Fruit fly (Drosophila melanogaster): ENCODE data around the gene slgA.

Gene slgA

dm6 chrX:21338153-21338552 is 35.6 kb upstream of the slgA start (continued):
- no peak for TF ChIP-seq nerfin-1 (tag; optimal IDR thresholded peaks at IDR 0.05)
- no peak for TF ChIP-seq Chrac-16 (GFP tag; optimal IDR thresholded peaks at IDR 0.05)
- TF ChIP-seq Elba2 (GFP tag; optimal IDR thresholded peaks at IDR 0.05), result no peak
- peak; percentile 70 for TF ChIP-seq CG17385 (GFP tag; optimal IDR thresholded peaks at IDR 0.05)
- no peak for TF ChIP-seq Taf1 (GFP tag; IDR thresholded peaks at IDR 0.05)
- TF ChIP-seq hbn (GFP tag; IDR thresholded peaks at IDR 0.05; ENCODE audit: partially characterized antibody), result no peak
- no peak for TF ChIP-seq sug (tag; optimal IDR thresholded peaks at IDR 0.05)
- TF ChIP-seq CG7271 (tag; optimal IDR thresholded peaks at IDR 0.05), result no peak
- peak in 1 of 2 experiments; percentile 6 for TF ChIP-seq Trl (optimal IDR thresholded peaks at IDR 0.05)
- TF ChIP-seq Trl (GFP tag; optimal IDR thresholded peaks at IDR 0.05), result no peak
- TF ChIP-seq NC2β (GFP tag; optimal IDR thresholded peaks at IDR 0.05), result no peak
- TF ChIP-seq Dip3 (GFP tag; optimal IDR thresholded peaks at IDR 0.05), result no peak
- no peak for TF ChIP-seq CG8924 (tag; optimal IDR thresholded peaks at IDR 0.05)
- TF ChIP-seq phol (tag; optimal IDR thresholded peaks at IDR 0.05), result no peak
- TF ChIP-seq ato (GFP tag; IDR thresholded peaks at IDR 0.05; ENCODE audit: partially characterized antibody), result no peak
- TF ChIP-seq hth (optimal IDR thresholded peaks at IDR 0.05), result no peak
- TF ChIP-seq en (GFP tag; optimal IDR thresholded peaks at IDR 0.05), result no peak
- TF ChIP-seq CG1647 (GFP tag; optimal IDR thresholded peaks at IDR 0.05), result no peak
- TF ChIP-seq mirr (GFP tag; optimal IDR thresholded peaks at IDR 0.05), result no peak
- TF ChIP-seq zen (tag; optimal IDR thresholded peaks at IDR 0.05), result no peak
- TF ChIP-seq crol (GFP tag; IDR thresholded peaks at IDR 0.05), result peak; percentile 43
- no peak for TF ChIP-seq CG1602 (GFP tag; optimal IDR thresholded peaks at IDR 0.05)
- TF ChIP-seq HLH3B (GFP tag; IDR thresholded peaks at IDR 0.05), result no peak
- no peak for TF ChIP-seq MBD-R2 (GFP tag; IDR thresholded peaks at IDR 0.05)
- TF ChIP-seq CG14965 (GFP tag; optimal IDR thresholded peaks at IDR 0.05; ENCODE audit: borderline replicate concordance), result no peak
- no peak for TF ChIP-seq ken (GFP tag; IDR thresholded peaks at IDR 0.05)

dm6 chrX:21339476-21339931 is 34.3 kb upstream of the slgA start, which contains the start of the genes tty and fliI:
Gene tty (minus strand): TSS chrX:21339676.
Gene fliI (plus strand): TSS chrX:21339741.
- TF ChIP-seq CG2116 (GFP tag; optimal IDR thresholded peaks at IDR 0.05) (peak; percentile 74), NC2β (GFP tag; optimal IDR thresholded peaks at IDR 0.05) (peak; percentile 74), Dip2 (GFP tag; IDR thresholded peaks at IDR 0.05) (no peak), CG14667 (GFP tag; IDR thresholded peaks at IDR 0.05) (peak; percentile 87), Dip3 (GFP tag; optimal IDR thresholded peaks at IDR 0.05) (peak; percentile 86), Antp (GFP tag; optimal IDR thresholded peaks at IDR 0.05) (peak; percentile 88), CG12071 (GFP tag; optimal IDR thresholded peaks at IDR 0.05) (no peak), CG16815 (GFP tag; optimal IDR thresholded peaks at IDR 0.05) (peak; percentile 82), gsb-n (tag; optimal IDR thresholded peaks at IDR 0.05) (peak; percentile 70), Max (GFP tag; optimal IDR thresholded peaks at IDR 0.05) (peak; percentile 69), CG8478 (optimal IDR thresholded peaks at IDR 0.05) (no peak), CG10209 (GFP tag; optimal IDR thresholded peaks at IDR 0.05) (peak; percentile 82), Dad (GFP tag; optimal IDR thresholded peaks at IDR 0.05) (peak; percentile 74), zfh2 (GFP tag; optimal IDR thresholded peaks at IDR 0.05) (peak; percentile 90), CG8944 (GFP tag; optimal IDR thresholded peaks at IDR 0.05) (peak; percentile 87), Nf-YA (GFP tag; IDR thresholded peaks at IDR 0.05) (peak; percentile 77; the same call in 1 of the 2 replicates), CG3726 (GFP tag; IDR thresholded peaks at IDR 0.05) (peak; percentile 84; the same call in 2 of the 3 replicates), CG31224 (GFP tag; IDR thresholded peaks at IDR 0.05) (peak; percentile 86), BtbVII (GFP tag; optimal IDR thresholded peaks at IDR 0.05) (peak; percentile 20), otp (GFP tag; IDR thresholded peaks at IDR 0.05) (peak; percentile 84), kay (GFP tag; optimal IDR thresholded peaks at IDR 0.05) (peak; percentile 50), CG17829 (tag; optimal IDR thresholded peaks at IDR 0.05) (peak; percentile 66), nerfin-1 (tag; optimal IDR thresholded peaks at IDR 0.05) (peak; percentile 24), al (GFP tag; IDR thresholded peaks at IDR 0.05) (peak; percentile 86), Asciz (GFP tag; optimal IDR thresholded peaks at IDR 0.05) (no peak), Elba2 (GFP tag; optimal IDR thresholded peaks at IDR 0.05) (no peak), ranshi (GFP tag; IDR thresholded peaks at IDR 0.05) (peak; percentile 91), CG11456 (GFP tag; IDR thresholded peaks at IDR 0.05) (peak; percentile 92), Awh (GFP tag; IDR thresholded peaks at IDR 0.05) (peak; percentile 88), klu (GFP tag; IDR thresholded peaks at IDR 0.05) (peak; percentile 85), Mes4 (GFP tag; optimal IDR thresholded peaks at IDR 0.05) (peak; percentile 74)

Data from whole organism, embryonic.